Worm (Caenorhabditis elegans) whole organism, mixed stage, embryonic: ENCODE data around the gene K07C5.2.

Source experiments
- cnd-1 ChIP-seq: fragments of 200-800 bp; sonication (Bioruptor generic); optimal IDR thresholded peaks from 2 replicates; lab custom pipeline; 2018; ENCODE audit warnings: mild to moderate bottlenecking, missing genetic modification characterization, missing compliant biosample characterization
- elt-3 ChIP-seq: fragments of 150-350 bp; optimal IDR thresholded peaks from 2 replicates; lab custom pipeline; 2014; ENCODE audit warnings: missing biosample characterization, missing genetic modification characterization
- flh-1 ChIP-seq: fragments of 200-800 bp; sonication (Bioruptor generic); optimal IDR thresholded peaks from 2 replicates; lab custom pipeline; 2018; ENCODE audit warnings: mild to moderate bottlenecking, missing genetic modification characterization, moderate library complexity, missing compliant biosample characterization
- lin-13 ChIP-seq: fragments of 150-350 bp; optimal IDR thresholded peaks from 2 replicates; lab custom pipeline; 2014; ENCODE audit warnings: missing biosample characterization, missing genetic modification characterization
- lsy-2 ChIP-seq: fragments of 150-350 bp; optimal IDR thresholded peaks from 2 replicates; lab custom pipeline; 2014; ENCODE audit warnings: missing biosample characterization, missing genetic modification characterization
- mep-1 ChIP-seq: fragments of 150-350 bp; optimal IDR thresholded peaks from 2 replicates; lab custom pipeline; 2017; ENCODE audit warnings: missing biosample characterization, missing genetic modification reagents, missing genetic modification characterization, inconsistent platforms
- mls-2 ChIP-seq: sonication (generic microtip); optimal IDR thresholded peaks from 2 replicates; lab custom pipeline; 2016; ENCODE audit warnings: mild to moderate bottlenecking, missing genetic modification characterization, moderate library complexity, missing compliant biosample characterization
- nhr-12 ChIP-seq: fragments of 150-350 bp; optimal IDR thresholded peaks from 2 replicates; lab custom pipeline; 2014; ENCODE audit warnings: missing biosample characterization, missing genetic modification characterization
- nhr-237 ChIP-seq: fragments of 150-350 bp; optimal IDR thresholded peaks from 2 replicates; lab custom pipeline; 2014; ENCODE audit warnings: missing biosample characterization, missing genetic modification characterization
- nhr-28 ChIP-seq: fragments of 150-350 bp; optimal IDR thresholded peaks from 2 replicates; lab custom pipeline; 2014; ENCODE audit warnings: missing biosample characterization, missing genetic modification characterization
- snpc-4 ChIP-seq: fragments of 150-350 bp; optimal IDR thresholded peaks from 2 replicates; lab custom pipeline; 2014; ENCODE audit warnings: missing biosample characterization, missing genetic modification characterization
- unc-62 ChIP-seq: fragments of 150-350 bp; optimal IDR thresholded peaks from 2 replicates; lab custom pipeline; 2014; ENCODE audit warnings: missing biosample characterization, missing genetic modification reagents, missing genetic modification characterization
- ztf-11 ChIP-seq: fragments of 150-350 bp; optimal IDR thresholded peaks from 2 replicates; lab custom pipeline; 2014; ENCODE audit warnings: missing biosample characterization, missing genetic modification characterization

- TF ChIP-seq snpc-4 (tag; lab: Kevin White, UChicago) (no peak), mls-2 (tag; lab: Kevin White, UChicago) (no peak), mep-1 (tag; lab: Kevin White, UChicago) (no peak), flh-1 (GFP tag; lab: Kevin White, UChicago) (no peak), unc-62 (GFP tag; lab: Kevin White, UChicago) (no peak), nhr-12 (tag; lab: Kevin White, UChicago) (no peak), ztf-11 (no peak), nhr-237 (tag; lab: Kevin White, UChicago) (no peak), lsy-2 (tag; lab: Kevin White, UChicago) (no peak), lin-13 (no peak), elt-3 (tag; lab: Kevin White, UChicago) (no peak), cnd-1 (tag; lab: Kevin White, UChicago) (no peak), nhr-28 (tag; lab: Kevin White, UChicago) (no peak)
These were observed 22.0 kb upstream of the K07C5.2 start, which contains the start of gene asps-1 for ce11 chrV:10317294-10317693.
